Fruit fly (Drosophila melanogaster) whole organism: ENCODE results near the gene Slimp.

Experiments
- CG8478 ChIP-seq: fragments of >200 bp; optimal IDR thresholded peaks from 2 replicates; lab custom pipeline; 2018; ENCODE audit warnings: inconsistent platforms
- psq ChIP-seq: fragments of >200 bp; optimal IDR thresholded peaks from 2 replicates; lab custom pipeline; 2017

dm6 chr3R:24112320-24113069, 36.3 kb downstream of the Slimp start, which contains the start of gene CG13605:
- no peak for TF ChIP-seq CG8478 (lab: Kevin White, UChicago)
- no peak for TF ChIP-seq psq
